Worm (Caenorhabditis elegans) whole organism, mixed stage, embryonic: ENCODE measurements around the gene unc-82.

Source experiments
- ces-1 ChIP-seq: fragments of 150-350 bp; optimal IDR thresholded peaks from 2 replicates; lab custom pipeline; 2014; ENCODE audit warnings: missing biosample characterization, missing genetic modification reagents, missing genetic modification characterization
- lin-13 ChIP-seq: fragments of 150-350 bp; optimal IDR thresholded peaks from 2 replicates; lab custom pipeline; 2014; ENCODE audit warnings: missing biosample characterization, missing genetic modification characterization
- sptf-1 ChIP-seq: sonication (generic microtip); optimal IDR thresholded peaks from 2 replicates; lab custom pipeline; 2017; ENCODE audit warnings: mild to moderate bottlenecking, missing genetic modification characterization, moderate library complexity, missing compliant biosample characterization

ce11 chrIV:7389719-7390118, 34.6 kb upstream of the unc-82 start:
- TF ChIP-seq sptf-1, result no peak
- no peak for TF ChIP-seq ces-1 (GFP tag; lab: Kevin White, UChicago)
- TF ChIP-seq lin-13, result no peak
